Worm (Caenorhabditis elegans) whole organism, L1 larva: ENCODE data around the gene sur-5.

Source experiments
- C04F5.9 ChIP-seq: sonication (generic microtip); optimal IDR thresholded peaks from 2 replicates; lab custom pipeline; 2016; ENCODE audit warnings: missing genetic modification characterization, missing compliant biosample characterization
- C34B4.2 ChIP-seq: sonication (generic microtip); optimal IDR thresholded peaks from 2 replicates; lab custom pipeline; 2017; ENCODE audit warnings: mild to moderate bottlenecking, missing genetic modification characterization, missing compliant biosample characterization
- aha-1 ChIP-seq: fragments of 150-350 bp; optimal IDR thresholded peaks from 2 replicates; lab custom pipeline; 2014; ENCODE audit warnings: missing biosample characterization, missing genetic modification characterization
- ceh-63 ChIP-seq: fragments of 200-800 bp; sonication (Bioruptor generic); optimal IDR thresholded peaks from 2 replicates; lab custom pipeline; 2018; ENCODE audit warnings: mild to moderate bottlenecking, missing genetic modification characterization, missing compliant biosample characterization
- ceh-82 ChIP-seq, 3 experiments: fragments of 150-350 bp in 1 of 3; sonication (generic microtip) in 2 of 3; optimal IDR thresholded peaks; 2 replicates each; lab custom pipeline; 2014 to 2017; ENCODE audit warnings: missing biosample characterization in 3 of 3, missing genetic modification characterization in 3 of 3
- ceh-90 ChIP-seq: sonication (generic microtip); optimal IDR thresholded peaks from 2 replicates; lab custom pipeline; 2016; ENCODE audit warnings: missing genetic modification characterization, missing compliant biosample characterization
- egl-13 ChIP-seq: sonication (generic microtip); optimal IDR thresholded peaks from 2 replicates; lab custom pipeline; 2016; ENCODE audit warnings: missing genotype, missing genetic modification reagents, missing genetic modification characterization, missing compliant biosample characterization
- egl-27 ChIP-seq, 2 experiments: fragments of 150-350 bp in 1 of 2; sonication (generic microtip); optimal IDR thresholded peaks; 3 replicates each; lab custom pipeline; 2017 to 2018; ENCODE audit warnings: missing biosample characterization in 2 of 2, missing genetic modification characterization in 2 of 2, missing genetic modification reagents in 2 of 2
- elt-2 ChIP-seq: sonication (generic microtip); optimal IDR thresholded peaks from 2 replicates; lab custom pipeline; 2016; ENCODE audit warnings: missing genetic modification characterization, mild to moderate bottlenecking, inconsistent platforms, missing compliant biosample characterization, missing genetic modification reagents
- ets-5 ChIP-seq: fragments of 200-800 bp; sonication (Bioruptor generic); IDR thresholded peaks from 2 replicates; pipeline ENCODE4 v1.3.6; 2022; ENCODE audit warnings: missing genetic modification characterization, missing compliant biosample characterization
- fkh-10 ChIP-seq: sonication (generic microtip); optimal IDR thresholded peaks from 2 replicates; lab custom pipeline; 2017; ENCODE audit warnings: missing biosample characterization, missing genetic modification reagents, missing genetic modification characterization
- grh-1 ChIP-seq: fragments of 200-800 bp; sonication (Bioruptor generic); IDR thresholded peaks from 2 replicates; pipeline ENCODE4 v1.3.6; 2022; ENCODE audit warnings: missing genetic modification reagents, missing genetic modification characterization, missing compliant biosample characterization
- hlh-17 ChIP-seq: fragments of 200-800 bp; sonication (Bioruptor generic); optimal IDR thresholded peaks from 2 replicates; lab custom pipeline; 2018; ENCODE audit warnings: missing genetic modification characterization, mild to moderate bottlenecking, missing compliant biosample characterization, moderate library complexity, borderline replicate concordance
- hpl-2 ChIP-seq: fragments of 150-350 bp; optimal IDR thresholded peaks from 2 replicates; lab custom pipeline; 2014; ENCODE audit warnings: missing biosample characterization, missing genetic modification reagents, missing genetic modification characterization
- irx-1 ChIP-seq: sonication (generic microtip); optimal IDR thresholded peaks from 2 replicates; lab custom pipeline; 2016; ENCODE audit warnings: missing genetic modification characterization, missing compliant biosample characterization
- isw-1 ChIP-seq: fragments of 200-800 bp; sonication (Bioruptor generic); IDR thresholded peaks from 2 replicates; pipeline ENCODE4 v1.3.6; 2022; ENCODE audit warnings: missing genetic modification characterization, missing compliant biosample characterization
- jun-1 ChIP-seq: fragments of 150-350 bp; optimal IDR thresholded peaks from 2 replicates; lab custom pipeline; 2014; ENCODE audit warnings: missing biosample characterization, missing genetic modification reagents, missing genetic modification characterization
- lin-13 ChIP-seq: fragments of 150-350 bp; optimal IDR thresholded peaks from 2 replicates; lab custom pipeline; 2014; ENCODE audit warnings: missing biosample characterization, missing genetic modification reagents, missing genetic modification characterization
- lin-14 ChIP-seq: fragments of 200-800 bp; sonication (Bioruptor generic); optimal IDR thresholded peaks from 2 replicates; lab custom pipeline; 2018; ENCODE audit warnings: mild to moderate bottlenecking, missing genetic modification characterization, moderate library complexity, missing compliant biosample characterization
- lin-15B ChIP-seq: fragments of 150-350 bp; sonication (generic microtip); optimal IDR thresholded peaks from 3 replicates; lab custom pipeline; 2014; ENCODE audit warnings: missing biosample characterization, missing genetic modification characterization
- lsy-2 ChIP-seq, 2 experiments: fragments of 150-350 bp; optimal IDR thresholded peaks; 2 replicates each; lab custom pipeline; 2014; ENCODE audit warnings: missing biosample characterization in 2 of 2, missing genetic modification characterization in 2 of 2
- mab-9 ChIP-seq: fragments of 200-800 bp; sonication (Bioruptor generic); IDR thresholded peaks from 2 replicates; pipeline ENCODE4 v1.3.6; 2022; ENCODE audit warnings: missing genetic modification reagents, missing genetic modification characterization, missing compliant biosample characterization
- mdl-1 ChIP-seq, 2 experiments: fragments of 150-350 bp; optimal IDR thresholded peaks; 2 replicates each; lab custom pipeline; 2014 to 2017; ENCODE audit warnings: missing biosample characterization in 2 of 2, missing genetic modification characterization in 2 of 2, inconsistent platforms in 1 of 2
- mep-1 ChIP-seq: fragments of 150-350 bp; optimal IDR thresholded peaks from 2 replicates; lab custom pipeline; 2014; ENCODE audit warnings: missing biosample characterization, missing genetic modification characterization
- nhr-12 ChIP-seq: sonication (generic microtip); optimal IDR thresholded peaks from 2 replicates; lab custom pipeline; 2017; ENCODE audit warnings: missing biosample characterization, missing genetic modification characterization
- nhr-20 ChIP-seq: sonication (generic microtip); optimal IDR thresholded peaks from 2 replicates; lab custom pipeline; 2016; ENCODE audit warnings: mild to moderate bottlenecking, missing genetic modification characterization, missing compliant biosample characterization
- nhr-237 ChIP-seq: fragments of 150-350 bp; optimal IDR thresholded peaks from 2 replicates; lab custom pipeline; 2014; ENCODE audit warnings: missing biosample characterization, missing genetic modification characterization
- nhr-47 ChIP-seq: sonication (generic microtip); optimal IDR thresholded peaks from 2 replicates; lab custom pipeline; 2016; ENCODE audit warnings: mild to moderate bottlenecking, missing genetic modification characterization, moderate library complexity, missing compliant biosample characterization
- nhr-77 ChIP-seq: fragments of 150-350 bp; optimal IDR thresholded peaks from 2 replicates; lab custom pipeline; 2014; ENCODE audit warnings: missing biosample characterization, missing genetic modification characterization
- nhr-85 ChIP-seq: sonication (generic microtip); peaks from one replicate; lab custom pipeline; 2016; ENCODE audit warnings: missing genetic modification characterization, inconsistent platforms, missing compliant biosample characterization
- nhr-90 ChIP-seq: sonication (generic microtip); optimal IDR thresholded peaks from 2 replicates; lab custom pipeline; 2016; ENCODE audit warnings: mild to moderate bottlenecking, missing genetic modification characterization, missing compliant biosample characterization; ENCODE audit not compliant: poor library complexity
- pag-3 ChIP-seq: sonication (generic microtip); optimal IDR thresholded peaks from 2 replicates; lab custom pipeline; 2017; ENCODE audit warnings: missing genetic modification characterization, mild to moderate bottlenecking, missing compliant biosample characterization, antibody characterized with exemption, borderline replicate concordance; ENCODE audit not compliant: insufficient read depth
- pqm-1 ChIP-seq: sonication (generic microtip); optimal IDR thresholded peaks from 3 replicates; lab custom pipeline; 2017; ENCODE audit warnings: missing biosample characterization, missing genetic modification characterization
- rnt-1 ChIP-seq: sonication (generic microtip); optimal IDR thresholded peaks from 2 replicates; lab custom pipeline; 2016; ENCODE audit warnings: mild to moderate bottlenecking, missing genetic modification characterization, moderate library complexity, missing compliant biosample characterization
- skn-1 ChIP-seq: fragments of 150-350 bp; optimal IDR thresholded peaks from 2 replicates; lab custom pipeline; 2014; ENCODE audit warnings: missing biosample characterization, missing genetic modification characterization
- snpc-4 ChIP-seq: fragments of 150-350 bp; optimal IDR thresholded peaks from 2 replicates; lab custom pipeline; 2014; ENCODE audit warnings: missing biosample characterization, missing genetic modification characterization
- snu-23 ChIP-seq: sonication (generic microtip); optimal IDR thresholded peaks from 2 replicates; lab custom pipeline; 2016; ENCODE audit warnings: missing genetic modification characterization, missing compliant biosample characterization
- sup-37 ChIP-seq: fragments of 200-800 bp; sonication (Bioruptor generic); optimal IDR thresholded peaks from 2 replicates; lab custom pipeline; 2018; ENCODE audit warnings: mild to moderate bottlenecking, missing genetic modification characterization, missing compliant biosample characterization
- swsn-7 ChIP-seq: sonication (generic microtip); optimal IDR thresholded peaks from 2 replicates; lab custom pipeline; 2016; ENCODE audit warnings: missing genetic modification characterization, missing compliant biosample characterization
- tbx-2 ChIP-seq: sonication (generic microtip); optimal IDR thresholded peaks from 2 replicates; lab custom pipeline; 2016; ENCODE audit warnings: missing genetic modification characterization, missing compliant biosample characterization
- unc-130 ChIP-seq: fragments of 150-350 bp; optimal IDR thresholded peaks from 2 replicates; lab custom pipeline; 2017; ENCODE audit warnings: missing biosample characterization, missing genetic modification characterization, inconsistent platforms
- unc-62 ChIP-seq: fragments of 150-350 bp; optimal IDR thresholded peaks from 2 replicates; lab custom pipeline; 2014; ENCODE audit warnings: missing biosample characterization, missing genetic modification reagents, missing genetic modification characterization
- unc-86 ChIP-seq: sonication (generic microtip); optimal IDR thresholded peaks from 2 replicates; lab custom pipeline; 2016; ENCODE audit warnings: missing genetic modification characterization, missing compliant biosample characterization
- vab-15 ChIP-seq: sonication (generic microtip); optimal IDR thresholded peaks from 2 replicates; lab custom pipeline; 2017; ENCODE audit warnings: missing genotype, mild to moderate bottlenecking, missing genetic modification characterization, missing compliant biosample characterization
- ztf-4 ChIP-seq: fragments of 150-350 bp; optimal IDR thresholded peaks from 2 replicates; lab custom pipeline; 2014; ENCODE audit warnings: missing biosample characterization, missing genetic modification characterization

Gene sur-5

ce11 chrX:7313236-7313635 lies 7.9 kb upstream of the sur-5 start:
- TF ChIP-seq lin-15B (tag; lab: Kevin White, UChicago) = no peak
- no peak for TF ChIP-seq egl-27 (tag; optimal IDR thresholded peaks at IDR 0.05; lab: Kevin White, UChicago)
- no peak for TF ChIP-seq ztf-4
- no peak for TF ChIP-seq grh-1 (GFP tag; lab: Robert Waterston, UW)
- no peak for TF ChIP-seq jun-1 (tag; lab: Kevin White, UChicago)
- no peak for TF ChIP-seq unc-130 (tag; lab: Kevin White, UChicago)

- TF ChIP-seq grh-1 (GFP tag; lab: Robert Waterston, UW) (no peak), nhr-12 (tag; lab: Kevin White, UChicago) (no peak), unc-62 (GFP tag; lab: Kevin White, UChicago) (no peak), hpl-2 (GFP tag; lab: Kevin White, UChicago) (no peak), snpc-4 (tag; lab: Kevin White, UChicago) (no peak), mdl-1 (tag; optimal IDR thresholded peaks at IDR 0.05; lab: Kevin White, UChicago) (no peak), ceh-90 (no peak), lsy-2 (tag; optimal IDR thresholded peaks at IDR 0.05; lab: Kevin White, UChicago) (no peak), lin-13 (GFP tag; lab: Kevin White, UChicago) (no peak), pqm-1 (tag; lab: Kevin White, UChicago) (no peak), tbx-2 (tag; lab: Kevin White, UChicago) (no peak), hlh-17 (no peak), unc-86 (tag; lab: Kevin White, UChicago) (no peak), isw-1 (GFP tag; lab: Robert Waterston, UW) (no peak), skn-1 (tag; lab: Kevin White, UChicago) (no peak), egl-13 (tag; lab: Kevin White, UChicago) (no peak), lin-15B (tag; lab: Kevin White, UChicago) (no peak), ztf-4 (no peak)
These were observed 6.5 kb upstream of the sur-5 start for ce11 chrX:7311870-7312269.

- TF ChIP-seq rnt-1 (tag; lab: Kevin White, UChicago) (peak; percentile 23), lin-14 (GFP tag; lab: Kevin White, UChicago) (peak; percentile 16), egl-27 (tag; optimal IDR thresholded peaks at IDR 0.05; lab: Kevin White, UChicago) (no peak), aha-1 (tag; lab: Kevin White, UChicago) (no peak), swsn-7 (tag; lab: Kevin White, UChicago) (no peak), lin-15B (tag; lab: Kevin White, UChicago) (no peak), nhr-12 (tag; lab: Kevin White, UChicago) (no peak), ets-5 (no peak), C34B4.2 (no peak), nhr-85 (tag; lab: Kevin White, UChicago) (peak; percentile 49), mab-9 (GFP tag; lab: Robert Waterston, UW) (no peak), snu-23 (GFP tag; lab: Kevin White, UChicago) (peak; percentile 4), vab-15 (tag; lab: Kevin White, UChicago) (no peak), pag-3 (no peak), fkh-10 (GFP tag; lab: Kevin White, UChicago) (no peak), nhr-20 (peak; percentile 20), ceh-63 (GFP tag; lab: Kevin White, UChicago) (no peak)
- TF ChIP-seq, all 84 proteins: peak for 5
These were observed 4.4 kb upstream of the sur-5 start, which contains the start of the genes his-38 and his-40 for ce11 chrX:7309775-7310174. Gene his-38, minus strand, starts transcription at chrX:7309875. Gene his-40, plus strand, starts transcription at chrX:7310110.

- TF ChIP-seq nhr-77 (tag; lab: Kevin White, UChicago) = peak; percentile 12
- TF ChIP-seq C04F5.9 (tag; lab: Kevin White, UChicago) = no peak
- TF ChIP-seq nhr-237 = peak; percentile 60
- TF ChIP-seq mab-9 (GFP tag; lab: Robert Waterston, UW) = no peak
- peak; percentile 20 to 73 (median 38) for TF ChIP-seq ceh-82 (tag; optimal IDR thresholded peaks at IDR 0.05; lab: Kevin White, UChicago)
- no peak for TF ChIP-seq nhr-12 (tag; lab: Kevin White, UChicago)
- TF ChIP-seq elt-2 (tag; lab: Kevin White, UChicago) = no peak
- TF ChIP-seq nhr-47 (tag; lab: Kevin White, UChicago) = peak; percentile 55
- TF ChIP-seq snu-23 (GFP tag; lab: Kevin White, UChicago) = peak; percentile 85
- peak; percentile 58 for TF ChIP-seq mep-1 (tag; lab: Kevin White, UChicago)
- peak; percentile 47 for TF ChIP-seq isw-1 (GFP tag; lab: Robert Waterston, UW)
- peak; percentile 20 for TF ChIP-seq nhr-90
- no peak for TF ChIP-seq lin-13 (GFP tag; lab: Kevin White, UChicago)
- peak; percentile 38 for TF ChIP-seq irx-1
- no peak for TF ChIP-seq ztf-4
- TF ChIP-seq nhr-20 = peak; percentile 84
- TF ChIP-seq sup-37 (GFP tag; lab: Kevin White, UChicago) = no peak
- TF ChIP-seq tbx-2 (tag; lab: Kevin White, UChicago) = peak; percentile 58
- peak; percentile 41 to 66 for TF ChIP-seq lsy-2 (tag; optimal IDR thresholded peaks at IDR 0.05; lab: Kevin White, UChicago)
- TF ChIP-seq nhr-85 (tag; lab: Kevin White, UChicago) = peak; percentile 80
- peak; percentile 13 for TF ChIP-seq fkh-10 (GFP tag; lab: Kevin White, UChicago)
- TF ChIP-seq grh-1 (GFP tag; lab: Robert Waterston, UW) = no peak
These were observed 1.1 kb upstream of the sur-5 start for ce11 chrX:7306434-7306833.
